Fruit fly (Drosophila melanogaster) whole organism, embryonic: ENCODE measurements around the gene CG15912.

ENCODE experiments used
- Adf1 ChIP-seq: fragments of 200-800 bp; sonication (Bioruptor generic); IDR thresholded peaks from 2 replicates; pipeline ENCODE4 v1.3.6; 2022; ENCODE audit warnings: missing biosample characterization, missing genetic modification characterization
- Blimp-1 ChIP-seq: fragments of 200-800 bp; sonication (Bioruptor generic); optimal IDR thresholded peaks from 3 replicates; lab custom pipeline; 2018; ENCODE audit warnings: missing biosample characterization, missing genetic modification characterization, mild to moderate bottlenecking, moderate library complexity, missing genetic modification reagents
- BtbVII ChIP-seq: fragments of 200-800 bp; sonication (Bioruptor generic); optimal IDR thresholded peaks from 3 replicates; lab custom pipeline; 2017; ENCODE audit warnings: missing biosample characterization, mild to moderate bottlenecking, missing genetic modification characterization
- CG11085 ChIP-seq: fragments of 200-800 bp; sonication (Bioruptor generic); IDR thresholded peaks from 2 replicates; pipeline ENCODE4 v1.3.6; 2022; ENCODE audit warnings: missing biosample characterization, missing genetic modification characterization
- CG12104 ChIP-seq: fragments of 200-800 bp; sonication (Bioruptor generic); optimal IDR thresholded peaks from 3 replicates; lab custom pipeline; 2016; ENCODE audit warnings: missing biosample characterization, missing genetic modification characterization
- CG12219 ChIP-seq: fragments of 200-800 bp; sonication (Bioruptor generic); optimal IDR thresholded peaks from 3 replicates; lab custom pipeline; 2018; ENCODE audit warnings: missing biosample characterization, mild to moderate bottlenecking, missing genetic modification characterization
- CG12942 ChIP-seq: fragments of 200-800 bp; sonication (Bioruptor generic); optimal IDR thresholded peaks from 3 replicates; lab custom pipeline; 2016; ENCODE audit warnings: missing biosample characterization, missing genetic modification characterization
- CG13287 ChIP-seq: fragments of 200-800 bp; sonication (Bioruptor generic); IDR thresholded peaks from 2 replicates; pipeline ENCODE4 v1.3.6; 2022; ENCODE audit warnings: missing biosample characterization, missing genetic modification characterization; ENCODE audit not compliant: partially characterized antibody
- CG17612 ChIP-seq: fragments of 200-800 bp; sonication (Bioruptor generic); IDR thresholded peaks from 2 replicates; pipeline ENCODE4 v1.3.6; 2022; ENCODE audit warnings: missing biosample characterization, missing genetic modification characterization
- CG18262 ChIP-seq: fragments of 200-800 bp; optimal IDR thresholded peaks from 3 replicates; lab custom pipeline; 2019; ENCODE audit warnings: missing biosample characterization, mild to moderate bottlenecking, missing genetic modification characterization, moderate library complexity
- CG18599 ChIP-seq: fragments of 200-800 bp; sonication (Bioruptor generic); optimal IDR thresholded peaks from 3 replicates; lab custom pipeline; 2017; ENCODE audit warnings: missing biosample characterization, missing genetic modification characterization, mild to moderate bottlenecking, moderate library complexity, missing genetic modification reagents
- CG2199 ChIP-seq: fragments of 200-800 bp; sonication (Bioruptor generic); IDR thresholded peaks from 3 replicates; pipeline ENCODE4 v1.3.6; 2022; ENCODE audit warnings: missing biosample characterization, missing genetic modification characterization
- CG31224 ChIP-seq: fragments of 200-800 bp; sonication (Bioruptor generic); IDR thresholded peaks from 2 replicates; pipeline ENCODE4 v1.3.6; 2022; ENCODE audit warnings: missing biosample characterization, missing genetic modification characterization
- CG43689 ChIP-seq: fragments of 200-800 bp; sonication (Bioruptor generic); IDR thresholded peaks from 2 replicates; pipeline ENCODE4 v1.3.6; 2022; ENCODE audit warnings: missing biosample characterization, missing genetic modification characterization
- CG6765 ChIP-seq: fragments of 200-800 bp; sonication (Bioruptor generic); optimal IDR thresholded peaks from 3 replicates; lab custom pipeline; 2017; ENCODE audit warnings: missing biosample characterization, mild to moderate bottlenecking, missing genetic modification characterization
- CG7271 ChIP-seq: fragments of 200-800 bp; sonication (Bioruptor generic); optimal IDR thresholded peaks from 2 replicates; lab custom pipeline; 2018; ENCODE audit warnings: missing biosample characterization, mild to moderate bottlenecking, missing genetic modification characterization, moderate library complexity
- CG7556 ChIP-seq: fragments of 200-800 bp; sonication (Bioruptor generic); optimal IDR thresholded peaks from 2 replicates; lab custom pipeline; 2017; ENCODE audit warnings: missing biosample characterization, mild to moderate bottlenecking, missing genetic modification characterization
- D19B ChIP-seq: fragments of 200-800 bp; sonication (Bioruptor generic); optimal IDR thresholded peaks from 2 replicates; lab custom pipeline; 2017; ENCODE audit warnings: missing biosample characterization, mild to moderate bottlenecking, missing genetic modification characterization
- Dad ChIP-seq: fragments of 200-800 bp; sonication (Bioruptor generic); optimal IDR thresholded peaks from 3 replicates; lab custom pipeline; 2016; ENCODE audit warnings: missing biosample characterization, missing genetic modification characterization
- Deaf1 ChIP-seq: fragments of 200-800 bp; optimal IDR thresholded peaks from 3 replicates; lab custom pipeline; 2019; ENCODE audit warnings: missing biosample characterization, mild to moderate bottlenecking, missing genetic modification characterization, moderate library complexity
- Dip2 ChIP-seq: fragments of 200-800 bp; sonication (Bioruptor generic); IDR thresholded peaks from 2 replicates; pipeline ENCODE4 v1.3.6; 2022; ENCODE audit warnings: missing biosample characterization, missing genetic modification characterization
- Dll ChIP-seq: fragments of 200-800 bp; sonication (Bioruptor generic); IDR thresholded peaks from 4 replicates; pipeline ENCODE4 v1.3.6; 2022; ENCODE audit warnings: missing biosample characterization, missing genetic modification characterization; ENCODE audit not compliant: partially characterized antibody
- E2f1 ChIP-seq: fragments of 200-800 bp; sonication (Bioruptor generic); IDR thresholded peaks from 2 replicates; pipeline ENCODE4 v1.3.6; 2022; ENCODE audit warnings: missing biosample characterization, missing genetic modification characterization
- E2f2 ChIP-seq: fragments of 200-800 bp; sonication (Bioruptor generic); IDR thresholded peaks from 2 replicates; pipeline ENCODE4 v1.3.6; 2022; ENCODE audit warnings: missing biosample characterization, missing genetic modification characterization
- Eip74EF ChIP-seq, 2 experiments: fragments of 200-800 bp in 1 of 2; fragments of >200 bp in 1 of 2; sonication (Bioruptor generic) in 1 of 2; optimal IDR thresholded peaks; 2 replicates each; lab custom pipeline; 2017 to 2019; ENCODE audit warnings: missing biosample characterization in 2 of 2, missing genetic modification characterization in 2 of 2, mild to moderate bottlenecking in 1 of 2, moderate library complexity in 1 of 2
- HLH4C ChIP-seq: fragments of 200-800 bp; sonication (Bioruptor generic); IDR thresholded peaks from 3 replicates; pipeline ENCODE4 v1.3.6; 2022; ENCODE audit warnings: missing biosample characterization, missing genetic modification characterization; ENCODE audit not compliant: partially characterized antibody
- Hr51 ChIP-seq, 2 experiments: fragments of 200-800 bp; sonication (Bioruptor generic); optimal IDR thresholded peaks; 2 replicates in 1 of 2; 3 replicates in 1 of 2; lab custom pipeline; 2016 to 2018; ENCODE audit warnings: missing biosample characterization in 2 of 2, missing genetic modification characterization in 2 of 2, mild to moderate bottlenecking in 1 of 2, moderate library complexity in 1 of 2
- Oaz ChIP-seq: fragments of 200-800 bp; sonication (Bioruptor generic); IDR thresholded peaks from 2 replicates; pipeline ENCODE4 v1.3.6; 2022; ENCODE audit warnings: missing biosample characterization, missing genetic modification characterization
- ab ChIP-seq: fragments of 200-800 bp; sonication (Bioruptor generic); optimal IDR thresholded peaks from 2 replicates; lab custom pipeline; 2016; ENCODE audit warnings: missing biosample characterization, missing genetic modification characterization
- al ChIP-seq: fragments of 200-800 bp; sonication (Bioruptor generic); IDR thresholded peaks from 2 replicates; pipeline ENCODE4 v1.3.6; 2022; ENCODE audit warnings: missing biosample characterization, missing genetic modification characterization
- aop ChIP-seq: fragments of 200-800 bp; sonication (Bioruptor generic); IDR thresholded peaks from 2 replicates; pipeline ENCODE4 v1.3.6; 2022; ENCODE audit warnings: missing biosample characterization, missing genetic modification characterization
- ato ChIP-seq: fragments of 200-800 bp; sonication (Bioruptor generic); IDR thresholded peaks from 2 replicates; pipeline ENCODE4 v1.3.6; 2022; ENCODE audit warnings: missing biosample characterization, missing genetic modification characterization; ENCODE audit not compliant: partially characterized antibody
- bowl ChIP-seq: fragments of 200-800 bp; sonication (Bioruptor generic); IDR thresholded peaks from 2 replicates; pipeline ENCODE4 v1.3.6; 2022; ENCODE audit warnings: missing biosample characterization, missing genetic modification characterization
- crc ChIP-seq: fragments of 200-800 bp; sonication (Bioruptor generic); optimal IDR thresholded peaks from 2 replicates; lab custom pipeline; 2016; ENCODE audit warnings: missing biosample characterization, missing genetic modification characterization
- croc ChIP-seq: fragments of 200-800 bp; sonication (Bioruptor generic); conservative IDR thresholded peaks from 3 replicates; pipeline ENCODE4 v1.3.6; 2022; ENCODE audit warnings: missing biosample characterization, missing genetic modification characterization
- da ChIP-seq: fragments of 200-800 bp; sonication (Bioruptor generic); optimal IDR thresholded peaks from 2 replicates; lab custom pipeline; 2016; ENCODE audit warnings: missing biosample characterization, missing genetic modification characterization
- eyg ChIP-seq: fragments of 200-800 bp; sonication (Bioruptor generic); optimal IDR thresholded peaks from 3 replicates; lab custom pipeline; 2016; ENCODE audit warnings: missing biosample characterization, missing genetic modification characterization
- fd3F ChIP-seq: fragments of 200-800 bp; sonication (Bioruptor generic); optimal IDR thresholded peaks from 2 replicates; lab custom pipeline; 2018; ENCODE audit warnings: missing biosample characterization, mild to moderate bottlenecking, missing genetic modification characterization, moderate library complexity
- gsb-n ChIP-seq: fragments of 200-800 bp; sonication (Bioruptor generic); optimal IDR thresholded peaks from 3 replicates; lab custom pipeline; 2018; ENCODE audit warnings: missing biosample characterization, mild to moderate bottlenecking, missing genetic modification characterization
- hb ChIP-seq: fragments of 200-800 bp; sonication (Bioruptor generic); IDR thresholded peaks from 3 replicates; pipeline ENCODE4 v1.3.6; 2022; ENCODE audit warnings: missing biosample characterization, missing genetic modification characterization; ENCODE audit not compliant: partially characterized antibody
- inv ChIP-seq: fragments of 200-800 bp; sonication (Bioruptor generic); IDR thresholded peaks from 2 replicates; pipeline ENCODE4 v1.3.6; 2022; ENCODE audit warnings: missing biosample characterization, missing genetic modification characterization; ENCODE audit not compliant: partially characterized antibody
- kni ChIP-seq: fragments of 200-800 bp; sonication (Bioruptor generic); optimal IDR thresholded peaks from 3 replicates; lab custom pipeline; 2017; ENCODE audit warnings: mild to moderate bottlenecking, missing biosample characterization, missing genetic modification reagents, missing genetic modification characterization
- lilli ChIP-seq: fragments of 200-800 bp; sonication (Bioruptor generic); optimal IDR thresholded peaks from 3 replicates; lab custom pipeline; 2016; ENCODE audit warnings: missing biosample characterization, missing genetic modification characterization
- lov ChIP-seq, 2 experiments: fragments of 200-800 bp in 1 of 2; fragments of >200 bp in 1 of 2; sonication (Bioruptor generic) in 1 of 2; IDR thresholded peaks in 1 of 2; optimal IDR thresholded peaks in 1 of 2; 2 replicates in 1 of 2; 3 replicates in 1 of 2; pipeline versions ENCODE4 v1.3.6 to Lab custom; 2017 to 2022; ENCODE audit warnings: missing biosample characterization in 1 of 2, missing genetic modification characterization in 1 of 2
- luna ChIP-seq: fragments of 200-800 bp; sonication (Bioruptor generic); optimal IDR thresholded peaks from 2 replicates; lab custom pipeline; 2016; ENCODE audit warnings: missing biosample characterization, missing genetic modification characterization
- psq ChIP-seq: fragments of 200-800 bp; sonication (Bioruptor generic); optimal IDR thresholded peaks from 2 replicates; lab custom pipeline; 2017; ENCODE audit warnings: missing biosample characterization, missing genetic modification characterization
- schlank ChIP-seq: fragments of 200-800 bp; sonication (Bioruptor generic); optimal IDR thresholded peaks from 2 replicates; lab custom pipeline; 2018; ENCODE audit warnings: missing biosample characterization, mild to moderate bottlenecking, missing genetic modification characterization
- tap ChIP-seq: fragments of 200-800 bp; optimal IDR thresholded peaks from 3 replicates; lab custom pipeline; 2019; ENCODE audit warnings: missing biosample characterization, mild to moderate bottlenecking, missing genetic modification characterization, moderate library complexity
- trh ChIP-seq: fragments of 200-800 bp; sonication (Bioruptor generic); optimal IDR thresholded peaks from 2 replicates; lab custom pipeline; 2016; ENCODE audit warnings: missing biosample characterization, missing genetic modification characterization
- unc-4 ChIP-seq: fragments of 200-800 bp; sonication (Bioruptor generic); IDR thresholded peaks from 2 replicates; pipeline ENCODE4 v1.3.6; 2022; ENCODE audit warnings: missing biosample characterization, missing genetic modification characterization; ENCODE audit not compliant: partially characterized antibody

The CG15912 gene

DNA sequence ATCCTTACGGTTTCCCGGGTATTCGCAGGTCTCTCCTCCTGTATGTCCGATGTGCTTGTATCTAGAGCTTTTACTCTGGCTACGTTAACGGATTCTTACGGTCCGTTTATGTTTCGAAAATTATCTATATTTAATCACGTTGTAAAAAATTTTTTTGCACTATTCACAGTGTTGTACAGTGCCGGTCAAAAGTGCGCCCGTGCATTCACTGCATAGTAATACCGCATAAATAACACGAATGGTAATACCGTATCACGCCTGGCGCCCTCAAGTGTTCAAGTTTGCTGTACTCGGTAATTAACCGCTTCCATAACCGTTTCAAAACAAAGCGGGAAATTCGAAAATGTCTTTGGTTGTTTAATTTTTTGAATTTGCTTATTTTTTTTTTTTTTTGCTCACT lies 5.1 kb downstream of the CG15912 start, which contains the start of gene CG11444 (continued):
- TF ChIP-seq CG7556 (GFP tag; lab: Kevin White, UChicago) (peak; percentile 25), CG7271 (tag; lab: Kevin White, UChicago) (no peak), Blimp-1 (GFP tag; lab: Kevin White, UChicago) (no peak), ato (no peak), CG31224 (no peak), lilli (GFP tag; lab: Kevin White, UChicago) (peak; percentile 39), lov (optimal IDR thresholded peaks at IDR 0.05; lab: Kevin White, UChicago) (no peak), lov (GFP tag; IDR thresholded peaks at IDR 0.05; lab: Robert Waterston, UW) (no peak), aop (no peak), Eip74EF (GFP tag; optimal IDR thresholded peaks at IDR 0.05; lab: Kevin White, UChicago) (no peak), Dad (GFP tag; lab: Kevin White, UChicago) (peak; percentile 38), gsb-n (peak; percentile 34), tap (tag; lab: Kevin White, UChicago) (no peak), BtbVII (GFP tag; lab: Kevin White, UChicago) (no peak), Deaf1 (tag; lab: Kevin White, UChicago) (no peak), croc (GFP tag; lab: Robert Waterston, UW) (no peak; the same call in 2 of the 3 replicates), CG12219 (GFP tag; lab: Kevin White, UChicago) (no peak), CG12104 (no peak), CG6765 (GFP tag; lab: Kevin White, UChicago) (no peak), Dip2 (peak; percentile 96), hb (no peak), inv (no peak), CG18599 (GFP tag; lab: Kevin White, UChicago) (no peak), CG18262 (tag; lab: Kevin White, UChicago) (peak; percentile 38), D19B (GFP tag; lab: Kevin White, UChicago) (no peak), luna (GFP tag; lab: Kevin White, UChicago) (peak; percentile 58), Adf1 (GFP tag; lab: Robert Waterston, UW) (no peak), psq (GFP tag; lab: Kevin White, UChicago) (no peak), Hr51 (GFP tag; optimal IDR thresholded peaks at IDR 0.05; lab: Kevin White, UChicago) (peak in 1 of 2 experiments; percentile 19), HLH4C (GFP tag; lab: Robert Waterston, UW) (no peak), CG2199 (GFP tag; lab: Robert Waterston, UW) (no peak), al (GFP tag; lab: Robert Waterston, UW) (no peak), ab (GFP tag; lab: Kevin White, UChicago) (no peak), E2f1 (GFP tag; lab: Robert Waterston, UW) (no peak), CG13287 (peak; percentile 66; the same call in 1 of the 2 replicates), kni (GFP tag; lab: Kevin White, UChicago) (no peak), CG11085 (GFP tag; lab: Robert Waterston, UW) (no peak), schlank (tag; lab: Kevin White, UChicago) (no peak), CG17612 (GFP tag; lab: Robert Waterston, UW) (no peak), CG43689 (GFP tag; lab: Robert Waterston, UW) (no peak), bowl (no peak), Oaz (GFP tag; lab: Robert Waterston, UW) (no peak), E2f2 (peak; percentile 93), CG12942 (no peak), fd3F (GFP tag; lab: Kevin White, UChicago) (no peak), crc (GFP tag; lab: Kevin White, UChicago) (no peak), Dll (no peak), da (GFP tag; lab: Kevin White, UChicago) (peak; percentile 20), eyg (GFP tag; lab: Kevin White, UChicago) (peak; percentile 24), unc-4 (GFP tag; lab: Robert Waterston, UW) (no peak), trh (GFP tag; lab: Kevin White, UChicago) (no peak)
